Worm (Caenorhabditis elegans): ENCODE measurements around the gene W02F12.2.
A peak's percentile ranks its signal among the peaks of the same experiment; 100 is the strongest.

Gene W02F12.2

DNA sequence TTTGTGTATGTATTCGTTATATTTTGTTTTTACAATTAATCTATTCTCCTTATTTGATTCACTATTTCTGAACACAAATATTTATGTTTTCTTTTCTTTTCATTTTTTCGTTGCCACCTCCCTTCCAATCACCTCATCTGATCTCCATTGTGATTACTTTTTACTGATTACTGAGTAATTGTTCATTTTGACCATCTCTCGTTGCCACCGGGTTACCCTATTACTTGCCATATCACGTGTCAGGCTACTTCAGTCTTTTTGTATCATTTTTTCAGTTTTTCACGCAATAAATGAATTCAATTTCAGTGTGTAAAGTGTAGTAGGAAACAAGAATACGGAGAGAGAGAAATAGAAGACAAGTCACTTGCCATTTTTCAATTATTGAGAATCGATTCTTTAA is 45.4 kb downstream of the W02F12.2 start, which contains the start of gene T10H9.8:
Gene T10H9.8 (plus strand): TSS at position 301 of the 400 bp plus-strand sequence.
- peak; percentile 33 for TF ChIP-seq nhr-20 (tag; optimal IDR thresholded peaks at IDR 0.05)
- no peak for TF ChIP-seq fkh-8 (tag; optimal IDR thresholded peaks at IDR 0.05)
- TF ChIP-seq fkh-10 (GFP tag; optimal IDR thresholded peaks at IDR 0.05) = no peak
- TF ChIP-seq efl-1 (optimal IDR thresholded peaks at IDR 0.05) = no peak
- TF ChIP-seq efl-1 (GFP tag; optimal IDR thresholded peaks at IDR 0.05 in 1 of 2) = peak in 1 of 2 experiments; percentile 19

DNA sequence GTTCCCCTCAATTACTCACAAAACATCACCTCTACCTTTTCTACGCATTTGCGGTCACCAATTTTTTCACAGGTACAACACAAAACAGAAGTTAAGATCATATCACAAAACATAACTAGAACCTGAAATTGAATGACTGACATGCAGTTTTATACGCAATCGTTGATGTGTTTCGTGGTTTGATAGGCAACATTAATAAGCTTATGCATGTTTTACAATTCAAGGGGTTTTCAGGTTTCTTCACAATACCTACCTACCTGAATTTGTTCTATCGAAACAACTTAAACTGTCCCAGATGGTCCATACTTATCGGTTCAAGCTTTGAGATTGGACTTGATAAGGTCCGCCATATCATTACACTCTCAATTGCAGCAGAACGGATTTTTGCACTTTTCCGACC is 46.9 kb downstream of the W02F12.2 start:
- TF ChIP-seq vab-15 (tag; optimal IDR thresholded peaks at IDR 0.05) = no peak
- no peak for TF ChIP-seq pqm-1 (tag; optimal IDR thresholded peaks at IDR 0.05)

DNA sequence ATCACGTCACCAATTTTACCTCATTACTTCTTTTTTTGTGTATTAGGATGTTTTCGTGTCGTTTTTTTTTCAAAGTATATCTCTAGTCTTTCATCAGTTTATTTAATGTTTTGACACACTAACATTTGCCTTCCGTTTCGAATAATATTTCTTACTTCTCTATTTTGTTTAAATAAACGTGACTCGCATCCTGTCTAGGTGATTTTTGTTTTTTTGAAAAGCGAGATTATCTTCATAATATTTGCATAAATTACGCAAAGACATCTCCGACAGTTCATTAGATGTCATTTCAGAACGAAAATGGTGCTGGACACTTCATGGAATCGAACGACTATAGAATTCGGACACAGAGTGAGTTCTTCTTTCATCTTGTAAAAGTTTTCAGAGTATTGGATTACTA is 48.1 kb downstream of the W02F12.2 start, which contains the start of gene T10H9.1:
Gene T10H9.1 (plus strand): TSS at position 301 of the 400 bp plus-strand sequence.
- TF ChIP-seq lin-39 (tag; optimal IDR thresholded peaks at IDR 0.05) = no peak
- no peak for TF ChIP-seq zip-4 (GFP tag; optimal IDR thresholded peaks at IDR 0.05)
- TF ChIP-seq C04F5.9 (tag; optimal IDR thresholded peaks at IDR 0.05) = no peak
- TF ChIP-seq nhr-85 (tag) = no peak
- TF ChIP-seq mef-2 (tag; optimal IDR thresholded peaks at IDR 0.05) = no peak
- TF ChIP-seq mab-9 (GFP tag; IDR thresholded peaks at IDR 0.05) = no peak
- no peak for TF ChIP-seq fos-1 (tag; optimal IDR thresholded peaks at IDR 0.05)
- TF ChIP-seq isw-1 (GFP tag; IDR thresholded peaks at IDR 0.05) = no peak
- TF ChIP-seq ces-1 (GFP tag; optimal IDR thresholded peaks at IDR 0.05) = no peak
- TF ChIP-seq ceh-90 (tag; optimal IDR thresholded peaks at IDR 0.05) = no peak
- TF ChIP-seq nhr-12 (tag; optimal IDR thresholded peaks at IDR 0.05) = no peak
- TF ChIP-seq lin-13 (GFP tag; optimal IDR thresholded peaks at IDR 0.05) = no peak
- TF ChIP-seq mep-1 (tag; optimal IDR thresholded peaks at IDR 0.05) = no peak
- no peak for TF ChIP-seq nhr-237 (tag; optimal IDR thresholded peaks at IDR 0.05)
- TF ChIP-seq elt-3 (tag; optimal IDR thresholded peaks at IDR 0.05) = no peak

DNA sequence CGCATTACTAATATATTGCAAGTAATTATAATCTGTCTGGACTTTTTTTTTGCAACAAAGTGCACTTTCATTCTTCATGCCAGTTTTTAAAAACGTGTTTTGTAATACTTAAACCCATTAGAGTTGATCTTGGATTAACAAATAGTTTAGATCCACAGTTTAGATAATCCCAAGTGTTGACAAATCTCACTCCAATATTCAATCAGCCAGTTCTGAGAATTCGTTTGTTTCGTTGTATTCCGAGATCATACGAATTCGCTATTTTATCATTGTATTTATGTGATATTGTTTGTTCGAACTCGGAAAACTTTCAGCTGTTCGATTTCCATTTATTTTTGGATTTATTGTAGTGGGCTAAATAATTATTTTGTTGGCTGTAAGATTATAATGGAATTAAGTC is 51.6 kb downstream of the W02F12.2 start:
- TF ChIP-seq pax-3 (tag; optimal IDR thresholded peaks at IDR 0.05) (peak; percentile 19), nhr-85 (tag) (no peak), elt-2 (tag; optimal IDR thresholded peaks at IDR 0.05) (no peak), dsc-1 (tag; optimal IDR thresholded peaks at IDR 0.05) (peak; percentile 97), nhr-11 (tag; optimal IDR thresholded peaks at IDR 0.05) (no peak), nhr-71 (tag; optimal IDR thresholded peaks at IDR 0.05) (peak; percentile 27), ceh-63 (GFP tag; optimal IDR thresholded peaks at IDR 0.05) (no peak), pqm-1 (tag; optimal IDR thresholded peaks at IDR 0.05) (no peak), sox-4 (tag; optimal IDR thresholded peaks at IDR 0.05) (peak; percentile 66), fkh-8 (tag; optimal IDR thresholded peaks at IDR 0.05) (peak; percentile 27), nhr-47 (tag; optimal IDR thresholded peaks at IDR 0.05) (peak; percentile 36), egl-13 (tag; optimal IDR thresholded peaks at IDR 0.05) (no peak), isw-1 (GFP tag; IDR thresholded peaks at IDR 0.05) (no peak)

Measured in whole organism, L1 larva.